Fruit fly (Drosophila melanogaster): Measurements from ENCODE around the gene Nup37.

- TF ChIP-seq CG14655 (GFP tag; optimal IDR thresholded peaks at IDR 0.05), result no peak
- TF ChIP-seq CG32121 (GFP tag; IDR thresholded peaks at IDR 0.05), result no peak
- no peak for TF ChIP-seq CG15710 (tag; optimal IDR thresholded peaks at IDR 0.05)
- TF ChIP-seq gl (tag; optimal IDR thresholded peaks at IDR 0.05), result no peak
These were observed 29.7 kb downstream of the Nup37 start, which contains the start of gene CG10513 for dm6 chr3R:25277112-25277511.

Measured in whole organism, pupa.